Worm (Caenorhabditis elegans): ENCODE measurements around the gene Y51H7C.41.

ce11 chrII:1419994-1420393 lies 16.9 kb downstream of the Y51H7C.41 start:
- TF ChIP-seq snpc-4 (tag; optimal IDR thresholded peaks at IDR 0.05), result no peak
- no peak for TF ChIP-seq unc-62 (GFP tag; optimal IDR thresholded peaks at IDR 0.05)
- TF ChIP-seq elt-3 (tag; optimal IDR thresholded peaks at IDR 0.05), result no peak
- TF ChIP-seq nhr-237 (tag; optimal IDR thresholded peaks at IDR 0.05), result no peak
- TF ChIP-seq alr-1 (tag; optimal IDR thresholded peaks at IDR 0.05), result no peak
- no peak for TF ChIP-seq blmp-1 (tag; optimal IDR thresholded peaks at IDR 0.05; ENCODE audit: insufficient read depth)
- TF ChIP-seq ama-1 (optimal IDR thresholded peaks at IDR 0.05), result no peak

All from whole organism, L2 larva.